Fruit fly (Drosophila melanogaster): ENCODE results near the gene RabGGTb.

- no peak for TF ChIP-seq CG8478 (optimal IDR thresholded peaks at IDR 0.05)
- no peak for TF ChIP-seq CTCF (optimal IDR thresholded peaks at IDR 0.05)
Observed at dm6 chr2L:2872968-2873728, 5.8 kb upstream of the RabGGTb start.

Measured in S2 (cell line).